Worm (Caenorhabditis elegans): ENCODE data around the gene C28F5.1.

C28F5.1 gene

DNA sequence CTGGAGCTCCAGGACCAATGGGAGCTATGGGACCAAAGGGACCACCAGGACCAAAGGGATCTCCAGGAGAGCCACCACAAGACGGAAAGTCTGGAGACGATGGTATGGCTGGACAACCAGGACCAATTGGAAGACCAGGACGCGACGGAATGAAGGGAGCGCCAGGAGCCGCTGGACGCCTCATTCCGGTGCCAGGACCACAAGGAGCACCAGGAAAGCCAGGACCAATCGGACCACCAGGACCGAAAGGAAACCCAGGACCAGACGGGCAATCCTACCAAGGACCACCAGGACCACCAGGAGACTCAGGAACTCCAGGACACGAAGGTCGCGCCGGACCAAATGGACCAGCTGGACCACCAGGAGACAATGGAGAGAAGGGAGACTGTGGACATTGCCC is 39.7 kb downstream of the C28F5.1 start:
- no peak for TF ChIP-seq ceh-28 (tag; optimal IDR thresholded peaks at IDR 0.05)
- TF ChIP-seq skn-1 (tag; optimal IDR thresholded peaks at IDR 0.05), result no peak
- no peak for TF ChIP-seq mdl-1 (tag; optimal IDR thresholded peaks at IDR 0.05)
- peak; percentile 51 for TF ChIP-seq nhr-43 (tag; optimal IDR thresholded peaks at IDR 0.05; ENCODE audit: poor library complexity, severe bottlenecking)
- peak; percentile 32 for TF ChIP-seq ama-1 (optimal IDR thresholded peaks at IDR 0.05)
- no peak for TF ChIP-seq ztf-4 (tag; optimal IDR thresholded peaks at IDR 0.05)
- TF ChIP-seq elt-3 (tag; optimal IDR thresholded peaks at IDR 0.05), result no peak
- TF ChIP-seq aly-2 (tag; optimal IDR thresholded peaks at IDR 0.05), result no peak

DNA sequence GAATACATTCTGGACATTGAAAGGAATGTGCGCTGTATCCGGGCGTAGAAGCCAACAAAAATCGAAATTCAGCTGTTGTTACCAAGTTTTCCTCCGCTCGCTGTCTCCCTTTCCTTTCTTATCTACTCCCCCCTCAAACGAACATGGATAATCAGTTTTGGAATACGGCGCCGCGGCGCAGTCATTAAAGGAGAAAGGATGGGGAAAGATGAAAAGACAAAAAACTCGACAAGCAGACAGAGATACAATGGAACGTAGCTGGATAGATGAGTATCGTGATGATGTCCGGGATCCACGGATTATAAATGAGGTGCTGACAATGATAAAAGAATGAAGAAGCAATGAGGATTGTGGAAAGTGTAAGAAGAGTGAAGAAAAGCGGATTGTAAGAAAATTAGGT is 40.3 kb downstream of the C28F5.1 start:
- no peak for TF ChIP-seq tbx-2 (tag; optimal IDR thresholded peaks at IDR 0.05)
- no peak for TF ChIP-seq zag-1 (tag; optimal IDR thresholded peaks at IDR 0.05)
- TF ChIP-seq mml-1 (tag; optimal IDR thresholded peaks at IDR 0.05), result no peak
- TF ChIP-seq nhr-43 (tag; optimal IDR thresholded peaks at IDR 0.05; ENCODE audit: poor library complexity, severe bottlenecking), result peak; percentile 33
- TF ChIP-seq R02D3.7 (tag; optimal IDR thresholded peaks at IDR 0.05), result peak; percentile 36
- no peak for TF ChIP-seq lsy-12 (tag; optimal IDR thresholded peaks at IDR 0.05)
- TF ChIP-seq ceh-28 (tag; optimal IDR thresholded peaks at IDR 0.05), result peak; percentile 6
- TF ChIP-seq fos-1 (tag; optimal IDR thresholded peaks at IDR 0.05), result no peak
- peak; percentile 9 for TF ChIP-seq nhr-25 (tag; optimal IDR thresholded peaks at IDR 0.05)
- peak; percentile 24 for TF ChIP-seq nfya-1 (tag; optimal IDR thresholded peaks at IDR 0.05; ENCODE audit: insufficient read depth)
- peak; percentile 89 for TF ChIP-seq ama-1 (optimal IDR thresholded peaks at IDR 0.05)
- no peak for TF ChIP-seq daf-12 (tag; optimal IDR thresholded peaks at IDR 0.05)
- TF ChIP-seq elt-3 (tag; optimal IDR thresholded peaks at IDR 0.05), result peak; percentile 29 to 77 (median 72)
- TF ChIP-seq nhr-23 (tag; optimal IDR thresholded peaks at IDR 0.05), result peak; percentile 69

DNA sequence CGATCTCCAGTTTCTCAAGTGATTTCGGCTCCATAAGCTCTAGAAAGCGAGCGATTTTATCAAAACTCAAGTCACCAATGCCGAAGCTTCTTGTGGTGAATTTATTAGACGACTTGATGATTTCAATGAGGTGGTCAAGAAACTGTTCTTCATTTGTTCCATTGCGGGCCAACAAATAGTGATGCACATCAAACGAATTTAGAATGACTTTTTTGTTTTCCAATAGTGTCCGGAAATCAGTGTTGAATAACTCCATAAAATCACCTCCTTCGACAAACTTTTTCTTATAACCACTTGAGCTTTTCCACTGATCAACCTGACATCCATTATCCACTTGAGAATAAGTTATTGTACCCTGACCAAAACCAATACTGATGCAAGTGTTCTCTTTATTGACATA is 42.2 kb downstream of the C28F5.1 start:
- no peak for TF ChIP-seq aly-2 (tag; optimal IDR thresholded peaks at IDR 0.05)
- TF ChIP-seq nhr-12 (tag; optimal IDR thresholded peaks at IDR 0.05), result no peak
- no peak for TF ChIP-seq elt-1 (tag; optimal IDR thresholded peaks at IDR 0.05)
- no peak for TF ChIP-seq ama-1 (optimal IDR thresholded peaks at IDR 0.05)
- TF ChIP-seq daf-12 (tag; optimal IDR thresholded peaks at IDR 0.05), result no peak
- no peak for TF ChIP-seq ztf-4 (tag; optimal IDR thresholded peaks at IDR 0.05)
- no peak for TF ChIP-seq lin-15B (tag; optimal IDR thresholded peaks at IDR 0.05)
- TF ChIP-seq ceh-82 (tag; optimal IDR thresholded peaks at IDR 0.05), result no peak
- no peak for TF ChIP-seq hmg-11 (tag; optimal IDR thresholded peaks at IDR 0.05)
- TF ChIP-seq mml-1 (tag; optimal IDR thresholded peaks at IDR 0.05), result no peak
- no peak for TF ChIP-seq fkh-10 (GFP tag; optimal IDR thresholded peaks at IDR 0.05)
- no peak for TF ChIP-seq unc-62 (GFP tag; optimal IDR thresholded peaks at IDR 0.05)
- TF ChIP-seq fos-1 (tag; optimal IDR thresholded peaks at IDR 0.05), result no peak

ce11 chrII:7548044-7548443 is 42.9 kb downstream of the C28F5.1 start, which contains the start of gene fbxa-224:
Gene fbxa-224 (minus strand): TSS chrII:7548144.
- TF ChIP-seq jun-1 (tag; optimal IDR thresholded peaks at IDR 0.05), result no peak
- no peak for TF ChIP-seq zag-1 (tag; optimal IDR thresholded peaks at IDR 0.05)
- TF ChIP-seq nhr-25 (tag; optimal IDR thresholded peaks at IDR 0.05), result no peak
- TF ChIP-seq nhr-76 (tag; optimal IDR thresholded peaks at IDR 0.05), result no peak

DNA sequence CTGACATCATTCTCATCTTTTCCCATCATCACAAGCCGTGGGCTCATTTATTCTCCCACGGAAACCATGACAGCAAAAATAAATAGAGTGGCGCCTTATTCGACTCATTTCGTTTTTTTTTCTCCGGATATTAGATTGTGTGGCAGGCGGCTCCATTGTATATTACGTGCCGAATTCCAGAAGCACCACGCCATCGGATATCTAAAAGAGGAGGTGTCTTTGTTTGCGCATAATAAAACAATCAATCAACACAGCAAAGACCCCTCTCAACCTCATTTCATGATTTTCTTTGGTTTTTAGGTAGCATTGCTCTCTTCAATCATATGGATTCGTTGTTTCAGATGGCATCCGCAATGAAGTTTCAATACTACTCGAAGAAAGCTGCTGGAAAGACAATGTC is 43.9 kb downstream of the C28F5.1 start, which contains the start of gene tph-1:
Gene tph-1, plus strand, starts transcription at position 301 of the 400 bp plus-strand sequence.
- TF ChIP-seq nfya-1 (tag; optimal IDR thresholded peaks at IDR 0.05; ENCODE audit: insufficient read depth), result no peak
- no peak for TF ChIP-seq hmg-11 (tag; optimal IDR thresholded peaks at IDR 0.05)
- TF ChIP-seq unc-39 (tag; optimal IDR thresholded peaks at IDR 0.05), result no peak
- TF ChIP-seq egl-5 (tag; optimal IDR thresholded peaks at IDR 0.05), result no peak
- TF ChIP-seq nhr-11 (tag; optimal IDR thresholded peaks at IDR 0.05), result no peak
- no peak for TF ChIP-seq R02D3.7 (tag; optimal IDR thresholded peaks at IDR 0.05)
- no peak for TF ChIP-seq ceh-82 (tag; optimal IDR thresholded peaks at IDR 0.05)
- TF ChIP-seq nhr-77 (tag; optimal IDR thresholded peaks at IDR 0.05), result no peak
- no peak for TF ChIP-seq ceh-16 (tag; optimal IDR thresholded peaks at IDR 0.05)
- TF ChIP-seq pqm-1 (tag; optimal IDR thresholded peaks at IDR 0.05), result no peak
- TF ChIP-seq ztf-4 (tag; optimal IDR thresholded peaks at IDR 0.05), result no peak
- no peak for TF ChIP-seq fos-1 (tag; optimal IDR thresholded peaks at IDR 0.05)
- no peak for TF ChIP-seq ZK546.5 (tag; optimal IDR thresholded peaks at IDR 0.05)
- no peak for TF ChIP-seq ceh-28 (tag; optimal IDR thresholded peaks at IDR 0.05)

Measured in whole organism, L3 larva.